Fruit fly (Drosophila melanogaster): Measurements from ENCODE around the gene CG11333.

DNA sequence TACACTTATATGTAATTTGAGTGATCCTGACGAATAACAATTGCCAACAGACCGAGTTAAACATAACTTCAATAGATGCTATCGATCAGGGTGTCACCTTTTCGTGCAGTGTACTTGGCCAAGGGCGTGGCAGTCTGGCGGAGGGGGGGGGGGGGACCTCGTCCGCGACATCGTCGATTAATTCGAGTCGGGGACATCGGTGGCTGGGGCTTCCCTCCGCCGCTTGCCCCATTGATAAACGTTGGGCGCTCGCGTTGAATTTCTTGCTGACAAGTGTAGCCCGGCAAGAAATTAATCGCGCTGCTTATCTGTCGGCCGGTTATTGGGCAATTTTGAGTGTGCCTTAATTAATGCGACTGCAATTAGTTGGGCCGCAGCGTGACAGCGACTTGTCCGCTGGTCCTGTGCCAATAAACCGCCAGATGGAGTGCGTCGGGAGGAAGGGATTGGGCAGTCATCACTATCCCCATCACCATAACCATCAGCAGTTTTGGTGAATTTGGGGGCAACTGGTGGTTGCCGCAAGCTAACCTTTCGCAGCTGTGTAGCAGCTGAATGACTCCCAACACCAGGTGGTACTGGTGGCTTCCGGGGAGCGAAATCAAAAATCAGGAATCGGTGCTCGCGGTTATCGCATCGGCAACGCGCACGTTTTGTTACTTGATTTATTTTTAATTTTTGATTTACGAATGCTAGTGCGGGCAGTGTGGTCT is 646 bp upstream of the CG11333 start:
- TF ChIP-seq CG13204 (GFP tag; optimal IDR thresholded peaks at IDR 0.05) (no peak), CG32121 (GFP tag; IDR thresholded peaks at IDR 0.05) (peak; percentile 17; the same call in 1 of the 2 replicates), CG4496 (GFP tag; IDR thresholded peaks at IDR 0.05) (peak; percentile 41; the same call in 1 of the 3 replicates), gl (tag; optimal IDR thresholded peaks at IDR 0.05) (no peak), CG34367 (tag; optimal IDR thresholded peaks at IDR 0.05) (no peak), Pif1A (GFP tag; optimal IDR thresholded peaks at IDR 0.05) (no peak), CG15710 (tag; optimal IDR thresholded peaks at IDR 0.05) (no peak), EcR (GFP tag; optimal IDR thresholded peaks at IDR 0.05) (no peak)

Measured in whole organism, pupa.